Worm (Caenorhabditis elegans) whole organism, L2 larva: ENCODE results near the gene F57F4.1.

Experiments used
- ZK546.5 ChIP-seq: sonication (generic microtip); optimal IDR thresholded peaks from 2 replicates; lab custom pipeline; 2017; ENCODE audit warnings: missing biosample characterization, missing genetic modification characterization
- lin-11 ChIP-seq: fragments of 150-350 bp; sonication (generic microtip); optimal IDR thresholded peaks from 2 replicates; lab custom pipeline; 2014; ENCODE audit warnings: missing biosample characterization, missing genetic modification characterization, inconsistent platforms, mixed read lengths
- lin-13 ChIP-seq: fragments of 150-350 bp; optimal IDR thresholded peaks from 2 replicates; lab custom pipeline; 2014; ENCODE audit warnings: missing biosample characterization, missing genetic modification reagents, missing genetic modification characterization
- nhr-11 ChIP-seq: fragments of 150-350 bp; optimal IDR thresholded peaks from 2 replicates; lab custom pipeline; 2014; ENCODE audit warnings: missing biosample characterization, missing genetic modification characterization
- unc-55 ChIP-seq: fragments of 150-350 bp; sonication (generic microtip); optimal IDR thresholded peaks from 3 replicates; lab custom pipeline; 2014; ENCODE audit warnings: missing biosample characterization, missing genetic modification reagents, missing genetic modification characterization

- TF ChIP-seq nhr-11 (no peak), lin-13 (no peak), unc-55 (GFP tag; lab: Kevin White, UChicago) (no peak), ZK546.5 (tag; lab: Kevin White, UChicago) (no peak), lin-11 (tag; lab: Kevin White, UChicago) (no peak)
Observed at ce11 chrV:6385677-6386276, 4.5 kb upstream of the F57F4.1 start.
